Fruit fly (Drosophila melanogaster) whole organism, embryonic: ENCODE data around the gene CG5188.

Experiments used
- Aef1 ChIP-seq: fragments of 200-800 bp; sonication (Bioruptor generic); IDR thresholded peaks from 3 replicates; pipeline ENCODE4 v1.3.6; 2022; ENCODE audit warnings: missing biosample characterization, missing genetic modification characterization
- Asciz ChIP-seq: fragments of 200-800 bp; sonication (Bioruptor generic); optimal IDR thresholded peaks from 2 replicates; lab custom pipeline; 2017; ENCODE audit warnings: missing biosample characterization, mild to moderate bottlenecking, missing genetic modification characterization, missing genetic modification reagents
- CG10959 ChIP-seq: fragments of 200-800 bp; sonication (Bioruptor generic); IDR thresholded peaks from 2 replicates; pipeline ENCODE4 v1.3.6; 2022; ENCODE audit warnings: missing biosample characterization, missing genetic modification characterization
- CG11093 ChIP-seq: fragments of 200-800 bp; sonication (Bioruptor generic); IDR thresholded peaks from 3 replicates; pipeline ENCODE4 v1.3.6; 2022; ENCODE audit warnings: missing biosample characterization, missing genetic modification characterization
- CG13287 ChIP-seq: fragments of 200-800 bp; sonication (Bioruptor generic); IDR thresholded peaks from 2 replicates; pipeline ENCODE4 v1.3.6; 2022; ENCODE audit warnings: missing biosample characterization, missing genetic modification characterization; ENCODE audit not compliant: partially characterized antibody
- CG13296 ChIP-seq: fragments of 200-800 bp; sonication (Bioruptor generic); optimal IDR thresholded peaks from 3 replicates; lab custom pipeline; 2018; ENCODE audit warnings: missing biosample characterization, mild to moderate bottlenecking, missing genetic modification characterization
- CG14441 ChIP-seq: fragments of 200-800 bp; sonication (Bioruptor generic); IDR thresholded peaks from 2 replicates; pipeline ENCODE4 v1.3.6; 2022; ENCODE audit warnings: missing biosample characterization, missing genetic modification characterization
- CG14710 ChIP-seq: fragments of 200-800 bp; sonication (Bioruptor generic); optimal IDR thresholded peaks from 3 replicates; lab custom pipeline; 2019; ENCODE audit warnings: missing biosample characterization, mild to moderate bottlenecking, missing genetic modification characterization, moderate library complexity
- CG15514 ChIP-seq: fragments of 200-800 bp; sonication (Bioruptor generic); optimal IDR thresholded peaks from 3 replicates; lab custom pipeline; 2017; ENCODE audit warnings: missing biosample characterization, missing genetic modification characterization, mild to moderate bottlenecking, moderate library complexity, missing genetic modification reagents
- CG16779 ChIP-seq: fragments of 200-800 bp; sonication (Bioruptor generic); IDR thresholded peaks from 2 replicates; pipeline ENCODE4 v1.3.6; 2022; ENCODE audit warnings: missing biosample characterization, missing genetic modification characterization
- CG18011 ChIP-seq: fragments of 200-800 bp; sonication (Bioruptor generic); optimal IDR thresholded peaks from 2 replicates; lab custom pipeline; 2017; ENCODE audit warnings: missing biosample characterization, missing genetic modification characterization, mild to moderate bottlenecking, moderate library complexity, missing genotype
- CG18262 ChIP-seq: fragments of 200-800 bp; optimal IDR thresholded peaks from 3 replicates; lab custom pipeline; 2019; ENCODE audit warnings: missing biosample characterization, mild to moderate bottlenecking, missing genetic modification characterization, moderate library complexity
- CG18599 ChIP-seq: fragments of 200-800 bp; sonication (Bioruptor generic); optimal IDR thresholded peaks from 3 replicates; lab custom pipeline; 2017; ENCODE audit warnings: missing biosample characterization, missing genetic modification characterization, mild to moderate bottlenecking, moderate library complexity, missing genetic modification reagents
- CG31224 ChIP-seq: fragments of 200-800 bp; sonication (Bioruptor generic); IDR thresholded peaks from 2 replicates; pipeline ENCODE4 v1.3.6; 2022; ENCODE audit warnings: missing biosample characterization, missing genetic modification characterization
- CG31365 ChIP-seq: fragments of 200-800 bp; sonication (Bioruptor generic); optimal IDR thresholded peaks from 2 replicates; lab custom pipeline; 2018; ENCODE audit warnings: missing biosample characterization, mild to moderate bottlenecking, missing genetic modification characterization
- CG43689 ChIP-seq: fragments of 200-800 bp; sonication (Bioruptor generic); IDR thresholded peaks from 2 replicates; pipeline ENCODE4 v1.3.6; 2022; ENCODE audit warnings: missing biosample characterization, missing genetic modification characterization
- CG6254 ChIP-seq: fragments of 200-800 bp; sonication (Bioruptor generic); optimal IDR thresholded peaks from 3 replicates; lab custom pipeline; 2017; ENCODE audit warnings: mild to moderate bottlenecking, missing biosample characterization, missing genetic modification reagents, missing genetic modification characterization
- CG6654 ChIP-seq: fragments of 200-800 bp; sonication (Bioruptor generic); optimal IDR thresholded peaks from 2 replicates; lab custom pipeline; 2017; ENCODE audit warnings: missing biosample characterization, mild to moderate bottlenecking, missing genetic modification characterization
- CG6689 ChIP-seq: fragments of 200-800 bp; sonication (Bioruptor generic); IDR thresholded peaks from 2 replicates; pipeline ENCODE4 v1.3.6; 2022; ENCODE audit warnings: missing biosample characterization, missing genetic modification characterization
- CG6765 ChIP-seq: fragments of 200-800 bp; sonication (Bioruptor generic); optimal IDR thresholded peaks from 3 replicates; lab custom pipeline; 2017; ENCODE audit warnings: missing biosample characterization, mild to moderate bottlenecking, missing genetic modification characterization
- CG9215 ChIP-seq: fragments of 200-800 bp; sonication (Bioruptor generic); IDR thresholded peaks from 2 replicates; pipeline ENCODE4 v1.3.6; 2022; ENCODE audit warnings: missing biosample characterization, missing genetic modification characterization
- Chrac-16 ChIP-seq: fragments of 200-800 bp; sonication (Bioruptor generic); optimal IDR thresholded peaks from 3 replicates; lab custom pipeline; 2016; ENCODE audit warnings: missing biosample characterization, missing genetic modification characterization
- Dp ChIP-seq: fragments of 200-800 bp; sonication (Bioruptor generic); optimal IDR thresholded peaks from 2 replicates; lab custom pipeline; 2018; ENCODE audit warnings: missing biosample characterization, mild to moderate bottlenecking, missing genetic modification characterization, moderate library complexity
- Gug ChIP-seq: fragments of 200-800 bp; sonication (Bioruptor generic); IDR thresholded peaks from 4 replicates; pipeline ENCODE4 v1.3.6; 2022; ENCODE audit warnings: missing biosample characterization, missing genetic modification characterization
- HLH4C ChIP-seq: fragments of 200-800 bp; sonication (Bioruptor generic); IDR thresholded peaks from 3 replicates; pipeline ENCODE4 v1.3.6; 2022; ENCODE audit warnings: missing biosample characterization, missing genetic modification characterization; ENCODE audit not compliant: partially characterized antibody
- Hmr ChIP-seq: fragments of 200-800 bp; sonication (Bioruptor generic); optimal IDR thresholded peaks from 3 replicates; lab custom pipeline; 2017; ENCODE audit warnings: mild to moderate bottlenecking, missing biosample characterization, missing genetic modification reagents, missing genetic modification characterization
- Meics ChIP-seq: fragments of 200-800 bp; sonication (Bioruptor generic); optimal IDR thresholded peaks from 2 replicates; lab custom pipeline; 2017; ENCODE audit warnings: missing biosample characterization, mild to moderate bottlenecking, missing genetic modification characterization
- NFAT ChIP-seq: fragments of 200-800 bp; sonication (Bioruptor generic); IDR thresholded peaks from 2 replicates; pipeline ENCODE4 v1.3.6; 2022; ENCODE audit warnings: missing biosample characterization, missing genetic modification characterization
- Pdp1 ChIP-seq, 2 experiments: fragments of 200-800 bp; sonication (Bioruptor generic); optimal IDR thresholded peaks; 3 replicates each; lab custom pipeline; 2016; ENCODE audit warnings: missing biosample characterization in 2 of 2, missing genetic modification characterization in 2 of 2, mild to moderate bottlenecking in 1 of 2, moderate library complexity in 1 of 2
- Ravus ChIP-seq: fragments of 200-800 bp; sonication (Bioruptor generic); IDR thresholded peaks from 2 replicates; pipeline ENCODE4 v1.3.6; 2022; ENCODE audit warnings: missing biosample characterization, missing genetic modification characterization
- Scr ChIP-seq: fragments of 200-800 bp; sonication (Bioruptor generic); IDR thresholded peaks from 2 replicates; pipeline ENCODE4 v1.3.6; 2022; ENCODE audit warnings: missing biosample characterization, missing genetic modification characterization; ENCODE audit not compliant: partially characterized antibody
- Sry-δ ChIP-seq: fragments of 200-800 bp; sonication (Bioruptor generic); optimal IDR thresholded peaks from 2 replicates; lab custom pipeline; 2016; ENCODE audit warnings: missing biosample characterization, missing genetic modification characterization
- Trl ChIP-seq, 3 experiments: fragments of >200 bp in 2 of 3; fragments of 200-800 bp in 1 of 3; sonication (Bioruptor generic) in 1 of 3; optimal IDR thresholded peaks; 2 replicates in 1 of 3; 3 replicates in 2 of 3; lab custom pipeline; 2016 to 2017; ENCODE audit warnings: missing biosample characterization in 1 of 3, missing genetic modification characterization in 1 of 3
- ap ChIP-seq: fragments of 200-800 bp; sonication (Bioruptor generic); IDR thresholded peaks from 2 replicates; pipeline ENCODE4 v1.3.6; 2022; ENCODE audit warnings: missing biosample characterization, missing genetic modification characterization
- bcd ChIP-seq: fragments of 200-800 bp; sonication (Bioruptor generic); optimal IDR thresholded peaks from 2 replicates; lab custom pipeline; 2017; ENCODE audit warnings: missing biosample characterization, mild to moderate bottlenecking, missing genetic modification characterization
- bowl ChIP-seq: fragments of 200-800 bp; sonication (Bioruptor generic); IDR thresholded peaks from 2 replicates; pipeline ENCODE4 v1.3.6; 2022; ENCODE audit warnings: missing biosample characterization, missing genetic modification characterization
- bsh ChIP-seq, 2 experiments: fragments of 200-800 bp; sonication (Bioruptor generic); optimal IDR thresholded peaks; 2 replicates each; lab custom pipeline; 2017 to 2018; ENCODE audit warnings: mild to moderate bottlenecking in 2 of 2, missing biosample characterization in 2 of 2, missing genetic modification characterization in 2 of 2, moderate library complexity in 1 of 2
- btn ChIP-seq: fragments of 200-800 bp; sonication (Bioruptor generic); optimal IDR thresholded peaks from 2 replicates; lab custom pipeline; 2016; ENCODE audit warnings: missing biosample characterization, missing genetic modification characterization
- dmrt11E ChIP-seq: fragments of 200-800 bp; sonication (Bioruptor generic); optimal IDR thresholded peaks from 3 replicates; lab custom pipeline; 2018; ENCODE audit warnings: missing biosample characterization, mild to moderate bottlenecking, missing genetic modification characterization, moderate library complexity
- en ChIP-seq: fragments of 200-800 bp; sonication (Bioruptor generic); optimal IDR thresholded peaks from 2 replicates; lab custom pipeline; 2016; ENCODE audit warnings: missing biosample characterization, missing genetic modification characterization
- fu2 ChIP-seq: fragments of 200-800 bp; sonication (Bioruptor generic); optimal IDR thresholded peaks from 2 replicates; lab custom pipeline; 2016; ENCODE audit warnings: missing biosample characterization, missing genetic modification characterization
- gro ChIP-seq: fragments of 200-800 bp; sonication (Bioruptor generic); optimal IDR thresholded peaks from 2 replicates; lab custom pipeline; 2016; ENCODE audit warnings: missing biosample characterization, missing genetic modification characterization
- her ChIP-seq: fragments of 200-800 bp; sonication (Bioruptor generic); optimal IDR thresholded peaks from 2 replicates; lab custom pipeline; 2016; ENCODE audit warnings: missing biosample characterization, missing genetic modification characterization
- ind ChIP-seq: fragments of 200-800 bp; sonication (Bioruptor generic); optimal IDR thresholded peaks from 3 replicates; lab custom pipeline; 2016; ENCODE audit warnings: missing biosample characterization, missing genetic modification characterization
- ken ChIP-seq: fragments of 200-800 bp; sonication (Bioruptor generic); IDR thresholded peaks from 3 replicates; pipeline ENCODE4 v1.3.6; 2022; ENCODE audit warnings: missing biosample characterization, missing genetic modification characterization
- repo ChIP-seq: fragments of 200-800 bp; sonication (Bioruptor generic); optimal IDR thresholded peaks from 2 replicates; lab custom pipeline; 2016; ENCODE audit warnings: missing biosample characterization, missing genetic modification characterization
- row ChIP-seq: fragments of 200-800 bp; sonication (Bioruptor generic); IDR thresholded peaks from 3 replicates; pipeline ENCODE4 v1.3.6; 2022; ENCODE audit warnings: missing biosample characterization, missing genetic modification characterization
- salm ChIP-seq: fragments of 200-800 bp; sonication (Bioruptor generic); optimal IDR thresholded peaks from 2 replicates; lab custom pipeline; 2018; ENCODE audit warnings: missing biosample characterization, mild to moderate bottlenecking, missing genetic modification characterization
- ttk ChIP-seq: fragments of 200-800 bp; sonication (Bioruptor generic); IDR thresholded peaks from 2 replicates; pipeline ENCODE4 v2.1.2; 2022; ENCODE audit warnings: missing biosample characterization, missing genetic modification characterization
- wor ChIP-seq: fragments of 200-800 bp; sonication (Bioruptor generic); IDR thresholded peaks from 2 replicates; pipeline ENCODE4 v1.3.6; 2022; ENCODE audit warnings: missing biosample characterization, missing genetic modification characterization

The CG5188 gene

dm6 chr2L:10474268-10474678 lies 45.6 kb downstream of the CG5188 start, which contains the start of gene RluA-1 (continued):
- peak; percentile 99 for TF ChIP-seq wor (GFP tag; lab: Robert Waterston, UW)
- no peak for TF ChIP-seq Trl (optimal IDR thresholded peaks at IDR 0.05; lab: Kevin White, UChicago)
- TF ChIP-seq Trl (GFP tag; optimal IDR thresholded peaks at IDR 0.05; lab: Kevin White, UChicago), result peak; percentile 95
- peak; percentile 94 for TF ChIP-seq gro (GFP tag; lab: Kevin White, UChicago)
- TF ChIP-seq CG16779 (GFP tag; lab: Robert Waterston, UW), result peak; percentile 98
- peak; percentile 99 for TF ChIP-seq salm (tag; lab: Kevin White, UChicago)
- TF ChIP-seq bowl (GFP tag; lab: Robert Waterston, UW), result peak; percentile 99
- TF ChIP-seq Aef1, result peak; percentile 87
- peak; percentile 53 for TF ChIP-seq Scr
- peak; percentile 92 for TF ChIP-seq CG31365 (tag; lab: Kevin White, UChicago)
- TF ChIP-seq bsh (GFP tag; optimal IDR thresholded peaks at IDR 0.05; lab: Kevin White, UChicago), result peak; percentile 94 to 100
- peak; percentile 80 for TF ChIP-seq CG13287
- TF ChIP-seq Meics (GFP tag; lab: Kevin White, UChicago), result peak; percentile 99
- peak; percentile 99 for TF ChIP-seq ind
- peak; percentile 97 for TF ChIP-seq CG43689 (GFP tag; lab: Robert Waterston, UW)
- peak; percentile 99 for TF ChIP-seq Hmr
- peak; percentile 100 for TF ChIP-seq dmrt11E
- peak; percentile 83 for TF ChIP-seq her
- TF ChIP-seq ttk, result peak; percentile 99
- TF ChIP-seq ap, result peak; percentile 91
- peak; percentile 99 for TF ChIP-seq CG11093
- TF ChIP-seq Pdp1 (GFP tag; optimal IDR thresholded peaks at IDR 0.05; lab: Kevin White, UChicago), result peak; percentile 95 to 96
- TF ChIP-seq CG15514, result peak; percentile 95
- peak; percentile 86 for TF ChIP-seq fu2 (GFP tag; lab: Kevin White, UChicago)
- peak; percentile 89 for TF ChIP-seq btn (GFP tag; lab: Kevin White, UChicago)
- peak; percentile 99 for TF ChIP-seq row
- peak; percentile 99 for TF ChIP-seq ken (GFP tag; lab: Robert Waterston, UW)
- peak; percentile 97 for TF ChIP-seq Ravus (GFP tag; lab: Robert Waterston, UW)
- peak; percentile 99 for TF ChIP-seq CG14441
- TF ChIP-seq CG6654 (GFP tag; lab: Kevin White, UChicago), result peak; percentile 94
- peak; percentile 99; the same call in 1 of the 2 replicates for TF ChIP-seq NFAT
- TF ChIP-seq CG18599, result peak; percentile 99
- peak; percentile 97 for TF ChIP-seq CG9215 (GFP tag; lab: Robert Waterston, UW)
- TF ChIP-seq repo (GFP tag; lab: Kevin White, UChicago), result peak; percentile 75
- TF ChIP-seq CG6254 (GFP tag; lab: Kevin White, UChicago), result peak; percentile 98
- TF ChIP-seq CG6765 (GFP tag; lab: Kevin White, UChicago), result peak; percentile 98
- peak; percentile 50 for TF ChIP-seq Dp (GFP tag; lab: Kevin White, UChicago)
- TF ChIP-seq CG10959 (GFP tag; lab: Robert Waterston, UW), result peak; percentile 91
- TF ChIP-seq Chrac-16 (GFP tag; lab: Kevin White, UChicago), result peak; percentile 99
- peak; percentile 100 for TF ChIP-seq CG18262 (tag; lab: Kevin White, UChicago)
- peak; percentile 99 for TF ChIP-seq CG6689
- TF ChIP-seq CG14710 (tag; lab: Kevin White, UChicago), result peak; percentile 99
- TF ChIP-seq HLH4C (GFP tag; lab: Robert Waterston, UW), result peak; percentile 58
- TF ChIP-seq CG31224 (GFP tag; lab: Robert Waterston, UW), result peak; percentile 97
- TF ChIP-seq en, result peak; percentile 89
- TF ChIP-seq Gug (GFP tag; lab: Robert Waterston, UW), result peak; percentile 98
- peak; percentile 99 for TF ChIP-seq bcd (GFP tag; lab: Kevin White, UChicago)
- TF ChIP-seq Asciz (GFP tag; lab: Kevin White, UChicago), result peak; percentile 99
- peak; percentile 55 for TF ChIP-seq Sry-δ (GFP tag; lab: Kevin White, UChicago)
- TF ChIP-seq CG18011 (GFP tag; lab: Kevin White, UChicago), result peak; percentile 92
- peak; percentile 99 for TF ChIP-seq CG13296
